Worm (Caenorhabditis elegans) whole organism, late embryonic: Measurements from ENCODE around the gene F22B5.5.

Source experiments
- ama-1 ChIP-seq: fragments of 150-350 bp; optimal IDR thresholded peaks from 2 replicates; lab custom pipeline; 2014
- hlh-30 ChIP-seq: sonication (generic microtip); optimal IDR thresholded peaks from 2 replicates; lab custom pipeline; 2017; ENCODE audit warnings: antibody characterized with exemption, missing genetic modification characterization, missing compliant biosample characterization; ENCODE audit not compliant: insufficient read depth
- hlh-6 ChIP-seq: sonication (generic microtip); optimal IDR thresholded peaks from 2 replicates; lab custom pipeline; 2016; ENCODE audit warnings: missing genotype, missing genetic modification characterization, missing compliant biosample characterization
- nhr-11 ChIP-seq: fragments of 150-350 bp; optimal IDR thresholded peaks from 2 replicates; lab custom pipeline; 2014; ENCODE audit warnings: missing biosample characterization, missing genetic modification characterization
- ztf-16 ChIP-seq: sonication (generic microtip); optimal IDR thresholded peaks from 2 replicates; lab custom pipeline; 2017; ENCODE audit warnings: missing genetic modification characterization, missing compliant biosample characterization

DNA sequence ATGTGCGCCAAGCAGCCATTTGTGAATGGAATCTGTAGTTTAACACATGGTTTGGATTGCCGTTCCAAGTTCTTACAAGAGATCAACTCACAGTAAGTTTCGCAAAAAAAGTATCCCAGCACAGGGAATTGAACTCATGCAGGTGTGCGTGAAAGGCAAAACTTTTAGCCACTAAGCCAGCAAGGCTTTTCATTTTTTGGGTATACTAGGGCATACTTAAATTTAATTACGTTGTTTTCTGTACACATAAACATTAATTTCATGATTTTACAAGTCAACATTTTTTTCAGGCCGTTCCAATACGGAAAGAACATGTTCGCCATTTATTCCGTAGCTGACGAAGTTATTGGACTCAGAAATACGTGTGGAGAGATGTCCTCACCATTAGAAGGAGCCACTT lies 12.9 kb downstream of the F22B5.5 start:
- TF ChIP-seq hlh-6 (tag; lab: Kevin White, UChicago) (no peak), ama-1 (lab: Kevin White, UChicago) (no peak), nhr-11 (tag; lab: Kevin White, UChicago) (no peak), ztf-16 (tag; lab: Kevin White, UChicago) (no peak), hlh-30 (tag; lab: Kevin White, UChicago) (no peak)
